Fruit fly (Drosophila melanogaster) whole organism, embryonic: ENCODE measurements around the gene NimB4.

ENCODE experiments used
- Atf6 ChIP-seq: fragments of 200-800 bp; sonication (Bioruptor generic); IDR thresholded peaks from 2 replicates; pipeline ENCODE4 v1.3.6; 2022; ENCODE audit warnings: missing biosample characterization, missing genetic modification characterization
- B-H1 ChIP-seq: fragments of 200-800 bp; sonication (Bioruptor generic); IDR thresholded peaks from 3 replicates; pipeline ENCODE4 v1.3.6; 2022; ENCODE audit warnings: missing biosample characterization, missing genetic modification characterization
- Bdp1 ChIP-seq: fragments of 200-800 bp; sonication (Bioruptor generic); optimal IDR thresholded peaks from 3 replicates; lab custom pipeline; 2016; ENCODE audit warnings: missing biosample characterization, missing genetic modification characterization
- Bgb ChIP-seq: fragments of 200-800 bp; sonication (Bioruptor generic); IDR thresholded peaks from 2 replicates; pipeline ENCODE4 v1.3.6; 2022; ENCODE audit warnings: missing biosample characterization, missing genetic modification characterization; ENCODE audit not compliant: partially characterized antibody
- CG1024 ChIP-seq: fragments of 200-800 bp; sonication (Bioruptor generic); IDR thresholded peaks from 2 replicates; pipeline ENCODE4 v1.3.6; 2022; ENCODE audit warnings: missing biosample characterization, missing genetic modification characterization
- CG10431 ChIP-seq: fragments of 200-800 bp; sonication (Bioruptor generic); optimal IDR thresholded peaks from 3 replicates; lab custom pipeline; 2018; ENCODE audit warnings: missing biosample characterization, mild to moderate bottlenecking, missing genetic modification characterization
- CG10654 ChIP-seq: fragments of 200-800 bp; sonication (Bioruptor generic); optimal IDR thresholded peaks from 2 replicates; lab custom pipeline; 2016; ENCODE audit warnings: missing biosample characterization, missing genetic modification characterization
- CG11398 ChIP-seq: fragments of 200-800 bp; sonication (Bioruptor generic); optimal IDR thresholded peaks from 2 replicates; lab custom pipeline; 2016; ENCODE audit warnings: missing biosample characterization, missing genetic modification characterization
- CG12104 ChIP-seq: fragments of 200-800 bp; sonication (Bioruptor generic); optimal IDR thresholded peaks from 3 replicates; lab custom pipeline; 2016; ENCODE audit warnings: missing biosample characterization, missing genetic modification characterization
- CG14710 ChIP-seq: fragments of 200-800 bp; sonication (Bioruptor generic); optimal IDR thresholded peaks from 3 replicates; lab custom pipeline; 2019; ENCODE audit warnings: missing biosample characterization, mild to moderate bottlenecking, missing genetic modification characterization, moderate library complexity
- CG14860 ChIP-seq: fragments of 200-800 bp; sonication (Bioruptor generic); IDR thresholded peaks from 3 replicates; pipeline ENCODE4 v1.3.6; 2022; ENCODE audit warnings: missing biosample characterization, missing genetic modification characterization; ENCODE audit not compliant: partially characterized antibody
- CG15696 ChIP-seq: fragments of 200-800 bp; sonication (Bioruptor generic); optimal IDR thresholded peaks from 2 replicates; lab custom pipeline; 2019; ENCODE audit warnings: missing biosample characterization, mild to moderate bottlenecking, missing genetic modification characterization, moderate library complexity
- CG16813 ChIP-seq: fragments of 200-800 bp; sonication (Bioruptor generic); IDR thresholded peaks from 3 replicates; pipeline ENCODE4 v1.3.6; 2022; ENCODE audit warnings: missing biosample characterization, missing genetic modification characterization; ENCODE audit not compliant: partially characterized antibody
- CG2116 ChIP-seq: fragments of 200-800 bp; sonication (Bioruptor generic); optimal IDR thresholded peaks from 3 replicates; lab custom pipeline; 2018; ENCODE audit warnings: missing biosample characterization, mild to moderate bottlenecking, missing genetic modification characterization
- CG3065 ChIP-seq: fragments of 200-800 bp; sonication (Bioruptor generic); optimal IDR thresholded peaks from 2 replicates; lab custom pipeline; 2016; ENCODE audit warnings: missing biosample characterization, missing genetic modification characterization
- CG32772 ChIP-seq: fragments of 200-800 bp; sonication (Bioruptor generic); IDR thresholded peaks from 2 replicates; pipeline ENCODE4 v1.3.6; 2022; ENCODE audit warnings: missing biosample characterization, missing genetic modification characterization
- CG33213 ChIP-seq: fragments of 200-800 bp; sonication (Bioruptor generic); optimal IDR thresholded peaks from 3 replicates; lab custom pipeline; 2016; ENCODE audit warnings: missing biosample characterization, missing genetic modification characterization
- CG33557 ChIP-seq: fragments of 200-800 bp; sonication (Bioruptor generic); optimal IDR thresholded peaks from 2 replicates; lab custom pipeline; 2019; ENCODE audit warnings: missing biosample characterization, mild to moderate bottlenecking, missing genetic modification characterization, moderate library complexity
- CG4282 ChIP-seq: fragments of 200-800 bp; sonication (Bioruptor generic); optimal IDR thresholded peaks from 2 replicates; lab custom pipeline; 2016; ENCODE audit warnings: missing biosample characterization, missing genetic modification characterization
- CG4617 ChIP-seq: fragments of 200-800 bp; sonication (Bioruptor generic); optimal IDR thresholded peaks from 3 replicates; lab custom pipeline; 2016; ENCODE audit warnings: missing biosample characterization, missing genetic modification characterization, borderline replicate concordance
- CG6765 ChIP-seq: fragments of 200-800 bp; sonication (Bioruptor generic); optimal IDR thresholded peaks from 3 replicates; lab custom pipeline; 2017; ENCODE audit warnings: missing biosample characterization, mild to moderate bottlenecking, missing genetic modification characterization
- CG6791 ChIP-seq: fragments of 200-800 bp; sonication (Bioruptor generic); IDR thresholded peaks from 3 replicates; pipeline ENCODE4 v1.3.6; 2022; ENCODE audit warnings: missing biosample characterization, missing genetic modification characterization; ENCODE audit not compliant: partially characterized antibody
- CG7357 ChIP-seq: fragments of 200-800 bp; sonication (Bioruptor generic); IDR thresholded peaks from 3 replicates; pipeline ENCODE4 v1.3.6; 2022; ENCODE audit warnings: missing biosample characterization, missing genetic modification characterization
- CG7745 ChIP-seq: fragments of 200-800 bp; sonication (Bioruptor generic); optimal IDR thresholded peaks from 2 replicates; lab custom pipeline; 2018; ENCODE audit warnings: missing biosample characterization, mild to moderate bottlenecking, missing genetic modification characterization, moderate library complexity
- Doc2 ChIP-seq: fragments of 200-800 bp; sonication (Bioruptor generic); IDR thresholded peaks from 2 replicates; pipeline ENCODE4 v1.3.6; 2022; ENCODE audit warnings: missing biosample characterization, missing genetic modification characterization
- Dp ChIP-seq: fragments of 200-800 bp; sonication (Bioruptor generic); optimal IDR thresholded peaks from 2 replicates; lab custom pipeline; 2018; ENCODE audit warnings: missing biosample characterization, mild to moderate bottlenecking, missing genetic modification characterization, moderate library complexity
- Ets65A ChIP-seq: fragments of 200-800 bp; sonication (Bioruptor generic); peaks from one replicate; lab custom pipeline; 2016; ENCODE audit warnings: missing biosample characterization, missing genetic modification characterization
- Ets97D ChIP-seq: fragments of 200-800 bp; sonication (Bioruptor generic); optimal IDR thresholded peaks from 3 replicates; lab custom pipeline; 2016; ENCODE audit warnings: missing biosample characterization, missing genetic modification characterization
- Mad ChIP-seq: fragments of 200-800 bp; sonication (Bioruptor generic); optimal IDR thresholded peaks from 2 replicates; lab custom pipeline; 2016; ENCODE audit warnings: missing biosample characterization, missing genetic modification characterization
- Sry-δ ChIP-seq: fragments of 200-800 bp; sonication (Bioruptor generic); optimal IDR thresholded peaks from 2 replicates; lab custom pipeline; 2016; ENCODE audit warnings: missing biosample characterization, missing genetic modification characterization
- Ssrp ChIP-seq: fragments of 200-800 bp; sonication (Bioruptor generic); optimal IDR thresholded peaks from 2 replicates; lab custom pipeline; 2018; ENCODE audit warnings: missing biosample characterization, mild to moderate bottlenecking, missing genetic modification characterization, moderate library complexity
- YL-1 ChIP-seq: fragments of 200-800 bp; sonication (Bioruptor generic); optimal IDR thresholded peaks from 3 replicates; lab custom pipeline; 2017; ENCODE audit warnings: missing biosample characterization, mild to moderate bottlenecking, missing genetic modification characterization
- al ChIP-seq: fragments of 200-800 bp; sonication (Bioruptor generic); IDR thresholded peaks from 2 replicates; pipeline ENCODE4 v1.3.6; 2022; ENCODE audit warnings: missing biosample characterization, missing genetic modification characterization
- ara ChIP-seq: fragments of 200-800 bp; sonication (Bioruptor generic); IDR thresholded peaks from 2 replicates; pipeline ENCODE4 v1.3.6; 2022; ENCODE audit warnings: missing biosample characterization, missing genetic modification characterization
- cas ChIP-seq: fragments of 200-800 bp; sonication (Bioruptor generic); IDR thresholded peaks from 2 replicates; pipeline ENCODE4 v1.3.6; 2022; ENCODE audit warnings: missing biosample characterization, missing genetic modification characterization
- dmrt11E ChIP-seq: fragments of 200-800 bp; sonication (Bioruptor generic); optimal IDR thresholded peaks from 3 replicates; lab custom pipeline; 2018; ENCODE audit warnings: missing biosample characterization, mild to moderate bottlenecking, missing genetic modification characterization, moderate library complexity
- eve ChIP-seq, 2 experiments: fragments of >200 bp; optimal IDR thresholded peaks; 2 replicates each; lab custom pipeline; 2017; ENCODE audit warnings: missing biosample characterization in 2 of 2, missing genetic modification characterization in 2 of 2
- salm ChIP-seq: fragments of 200-800 bp; sonication (Bioruptor generic); optimal IDR thresholded peaks from 2 replicates; lab custom pipeline; 2018; ENCODE audit warnings: missing biosample characterization, mild to moderate bottlenecking, missing genetic modification characterization
- sd ChIP-seq: fragments of 200-800 bp; sonication (Bioruptor generic); optimal IDR thresholded peaks from 3 replicates; lab custom pipeline; 2018; ENCODE audit warnings: missing biosample characterization, mild to moderate bottlenecking, missing genetic modification characterization, moderate library complexity
- slbo ChIP-seq: fragments of 200-800 bp; sonication (Bioruptor generic); IDR thresholded peaks from 2 replicates; pipeline ENCODE4 v1.3.6; 2022; ENCODE audit warnings: missing biosample characterization, missing genetic modification characterization
- stwl ChIP-seq: fragments of 200-800 bp; sonication (Bioruptor generic); optimal IDR thresholded peaks from 3 replicates; lab custom pipeline; 2018; ENCODE audit warnings: missing biosample characterization, mild to moderate bottlenecking, missing genetic modification characterization, moderate library complexity
- tio ChIP-seq: fragments of 200-800 bp; sonication (Bioruptor generic); optimal IDR thresholded peaks from 2 replicates; lab custom pipeline; 2017; ENCODE audit warnings: missing biosample characterization, missing genetic modification characterization, inconsistent platforms
- tup ChIP-seq: fragments of 200-800 bp; sonication (Bioruptor generic); optimal IDR thresholded peaks from 2 replicates; lab custom pipeline; 2016; ENCODE audit warnings: missing biosample characterization, mild to moderate bottlenecking, missing genetic modification characterization, moderate library complexity
- z ChIP-seq: fragments of 200-800 bp; sonication (Bioruptor generic); IDR thresholded peaks from 3 replicates; pipeline ENCODE4 v1.3.6; 2022; ENCODE audit warnings: missing biosample characterization, missing genetic modification characterization
- zfh2 ChIP-seq: fragments of 200-800 bp; sonication (Bioruptor generic); optimal IDR thresholded peaks from 2 replicates; lab custom pipeline; 2016; ENCODE audit warnings: missing biosample characterization, missing genetic modification characterization

NimB4 gene

DNA sequence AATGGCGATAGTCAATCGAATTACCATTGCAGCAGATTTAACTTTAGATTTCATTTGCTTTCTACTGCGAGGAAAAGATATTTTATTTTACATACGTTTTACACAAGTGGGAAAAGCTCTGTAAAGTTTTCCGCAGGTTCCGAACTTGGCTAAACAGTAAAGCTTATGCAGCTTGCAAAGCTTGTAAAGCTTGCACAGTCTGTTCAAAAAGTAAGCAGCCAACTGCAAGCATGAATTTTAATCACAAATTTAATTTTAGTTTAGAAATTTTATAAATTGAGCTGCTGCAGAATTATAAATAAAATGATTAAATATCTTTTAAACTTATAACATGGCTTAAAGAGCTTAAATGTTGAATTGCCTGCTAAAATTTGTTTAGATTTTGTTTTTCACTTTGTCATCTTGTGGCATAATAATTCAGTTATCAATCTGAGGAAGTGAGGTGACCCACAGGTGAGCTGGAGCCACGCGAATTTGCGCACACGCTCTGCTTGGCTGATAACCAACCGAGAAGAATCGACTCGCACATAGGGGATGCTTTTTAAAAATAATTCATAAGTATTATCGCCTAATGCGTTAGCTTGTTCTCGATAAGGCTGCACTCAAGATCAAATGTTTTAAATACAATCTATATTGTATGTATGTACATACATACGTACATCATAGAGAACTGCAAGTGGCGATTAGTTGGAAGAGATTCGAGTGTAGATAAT, 42.0 kb upstream of the NimB4 start (continued):
- TF ChIP-seq CG7357 (no peak), CG2116 (GFP tag; lab: Kevin White, UChicago) (no peak), CG33213 (GFP tag; lab: Kevin White, UChicago) (peak; percentile 4), ara (no peak), cas (GFP tag; lab: Robert Waterston, UW) (no peak), z (no peak), B-H1 (GFP tag; lab: Robert Waterston, UW) (peak; percentile 19; the same call in 1 of the 3 replicates), CG6791 (GFP tag; lab: Robert Waterston, UW) (peak; percentile 69; the same call in 2 of the 3 replicates), Mad (no peak), Sry-δ (GFP tag; lab: Kevin White, UChicago) (no peak), tup (GFP tag; lab: Kevin White, UChicago) (no peak), Dp (no peak), Doc2 (GFP tag; lab: Robert Waterston, UW) (no peak), CG33557 (GFP tag; lab: Kevin White, UChicago) (no peak), YL-1 (no peak), CG10654 (no peak), sd (tag; lab: Kevin White, UChicago) (no peak), al (GFP tag; lab: Robert Waterston, UW) (peak; percentile 39; the same call in 1 of the 2 replicates), CG4617 (GFP tag; lab: Kevin White, UChicago) (no peak), CG10431 (GFP tag; lab: Kevin White, UChicago) (no peak), tio (GFP tag; lab: Kevin White, UChicago) (no peak), CG15696 (tag; lab: Kevin White, UChicago) (no peak), stwl (no peak), CG4282 (no peak), CG32772 (GFP tag; lab: Robert Waterston, UW) (no peak), CG1024 (GFP tag; lab: Robert Waterston, UW) (no peak), dmrt11E (tag; lab: Kevin White, UChicago) (no peak), CG12104 (no peak), Ets97D (GFP tag; lab: Kevin White, UChicago) (no peak), eve (GFP tag; optimal IDR thresholded peaks at IDR 0.05; lab: Kevin White, UChicago) (no peak), Atf6 (GFP tag; lab: Robert Waterston, UW) (peak; percentile 75), Bgb (GFP tag; lab: Robert Waterston, UW) (peak; percentile 67; the same call in 1 of the 2 replicates), CG14860 (GFP tag; lab: Robert Waterston, UW) (no peak), zfh2 (GFP tag; lab: Kevin White, UChicago) (no peak), CG7745 (tag; lab: Kevin White, UChicago) (no peak), Ets65A (peak; percentile 54)

- peak; percentile 87 for TF ChIP-seq Bdp1 (GFP tag; lab: Kevin White, UChicago)
- TF ChIP-seq Ssrp (tag; lab: Kevin White, UChicago) = no peak
- TF ChIP-seq CG16813 (GFP tag; lab: Robert Waterston, UW) = peak; percentile 32; the same call in 1 of the 3 replicates
- no peak for TF ChIP-seq salm (tag; lab: Kevin White, UChicago)
- TF ChIP-seq slbo (GFP tag; lab: Robert Waterston, UW) = no peak
- TF ChIP-seq CG11398 (GFP tag; lab: Kevin White, UChicago) = no peak
- no peak for TF ChIP-seq CG3065 (GFP tag; lab: Kevin White, UChicago)
- no peak for TF ChIP-seq CG6765
- TF ChIP-seq CG14710 (tag; lab: Kevin White, UChicago) = no peak
Measured at dm6 chr2L:14010410-14010809, 40.6 kb upstream of the NimB4 start.
